Worm (Caenorhabditis elegans) whole organism, midembryonic: ENCODE results near the gene madd-2.

ENCODE experiments used
- T22C8.4 ChIP-seq: fragments of 200-800 bp; sonication (Bioruptor generic); IDR thresholded peaks from 2 replicates; pipeline ENCODE4 v1.3.6; 2022; ENCODE audit warnings: missing genetic modification characterization, missing compliant biosample characterization
- flt-1 ChIP-seq: fragments of 200-800 bp; sonication (Bioruptor generic); IDR thresholded peaks from 2 replicates; pipeline ENCODE4 v1.3.6; 2022; ENCODE audit warnings: missing genetic modification characterization, missing compliant biosample characterization
- ztf-23 ChIP-seq: fragments of 200-800 bp; sonication (Bioruptor generic); IDR thresholded peaks from 2 replicates; pipeline ENCODE4 v1.3.6; 2022; ENCODE audit warnings: missing genetic modification reagents, missing genetic modification characterization, missing compliant biosample characterization

- no peak for TF ChIP-seq T22C8.4 (GFP tag; lab: Robert Waterston, UW)
- no peak for TF ChIP-seq flt-1 (GFP tag; lab: Robert Waterston, UW)
- TF ChIP-seq ztf-23 (GFP tag; lab: Robert Waterston, UW), result no peak
Observed at ce11 chrV:1220509-1220908, 14.7 kb downstream of the madd-2 start, which contains the start of gene Y50D4A.10.
